Fruit fly (Drosophila melanogaster): Measurements from ENCODE around the gene spz.

Gene spz

dm6 chr3R:27069810-27070625, at the start of gene spz (continued):
- peak; percentile 73 for TF ChIP-seq CG13894 (tag; optimal IDR thresholded peaks at IDR 0.05)
- no peak for TF ChIP-seq esg (GFP tag; conservative IDR thresholded peaks at IDR 0.05)
- peak; percentile 70 for TF ChIP-seq kay (GFP tag; optimal IDR thresholded peaks at IDR 0.05)
- TF ChIP-seq stc (GFP tag; IDR thresholded peaks at IDR 0.05): peak; percentile 14; the same call in 1 of the 2 replicates
- TF ChIP-seq crol (GFP tag; IDR thresholded peaks at IDR 0.05): peak; percentile 95
- no peak for TF ChIP-seq seq (GFP tag; IDR thresholded peaks at IDR 0.05)
- TF ChIP-seq Hey (tag; optimal IDR thresholded peaks at IDR 0.05): no peak
- TF ChIP-seq corto (GFP tag; optimal IDR thresholded peaks at IDR 0.05): no peak
- no peak for TF ChIP-seq sisA (GFP tag; IDR thresholded peaks at IDR 0.05)
- no peak for TF ChIP-seq CG3065 (GFP tag; optimal IDR thresholded peaks at IDR 0.05)
- TF ChIP-seq Hmx (GFP tag; optimal IDR thresholded peaks at IDR 0.05): no peak
- TF ChIP-seq Sox100B (GFP tag; optimal IDR thresholded peaks at IDR 0.05): peak; percentile 8
- TF ChIP-seq CG13287 (GFP tag; IDR thresholded peaks at IDR 0.05; ENCODE audit: partially characterized antibody): peak; percentile 46; the same call in 1 of the 2 replicates
- no peak for TF ChIP-seq bab2 (GFP tag; optimal IDR thresholded peaks at IDR 0.05)
- no peak for TF ChIP-seq p53 (GFP tag; optimal IDR thresholded peaks at IDR 0.05)
- TF ChIP-seq Elba2 (GFP tag; optimal IDR thresholded peaks at IDR 0.05): no peak
- no peak for TF ChIP-seq Dip2 (GFP tag; IDR thresholded peaks at IDR 0.05)
- TF ChIP-seq CG16779 (GFP tag; IDR thresholded peaks at IDR 0.05): no peak
- TF ChIP-seq klu (GFP tag; IDR thresholded peaks at IDR 0.05): no peak
- TF ChIP-seq CG11696 (GFP tag; IDR thresholded peaks at IDR 0.05): no peak
- TF ChIP-seq Xbp1 (GFP tag; optimal IDR thresholded peaks at IDR 0.05): peak; percentile 32
- TF ChIP-seq nmo (GFP tag; optimal IDR thresholded peaks at IDR 0.05): peak; percentile 7
- TF ChIP-seq da (GFP tag; optimal IDR thresholded peaks at IDR 0.05): no peak
- TF ChIP-seq CG6854 (GFP tag; optimal IDR thresholded peaks at IDR 0.05): no peak
- no peak for TF ChIP-seq sqz (GFP tag; optimal IDR thresholded peaks at IDR 0.05)
- TF ChIP-seq CG3847 (GFP tag; IDR thresholded peaks at IDR 0.05): no peak
- no peak for TF ChIP-seq CG6254 (GFP tag; optimal IDR thresholded peaks at IDR 0.05)
- TF ChIP-seq Gug (GFP tag; IDR thresholded peaks at IDR 0.05): no peak
- TF ChIP-seq Chrac-16 (GFP tag; optimal IDR thresholded peaks at IDR 0.05): no peak
- TF ChIP-seq sna (GFP tag; IDR thresholded peaks at IDR 0.05; ENCODE audit: partially characterized antibody): no peak
- TF ChIP-seq CG4404 (GFP tag; IDR thresholded peaks at IDR 0.05): no peak
- no peak for TF ChIP-seq toy (GFP tag; IDR thresholded peaks at IDR 0.05)
- no peak for TF ChIP-seq Sry-β (GFP tag; optimal IDR thresholded peaks at IDR 0.05)
- TF ChIP-seq CG15269 (tag; optimal IDR thresholded peaks at IDR 0.05): peak; percentile 44
- TF ChIP-seq Doc3 (GFP tag; IDR thresholded peaks at IDR 0.05; ENCODE audit: partially characterized antibody): 0 out of 3 replicates have a peak, but pooled peaks have one; percentile 28
- TF ChIP-seq Vsx1 (GFP tag; optimal IDR thresholded peaks at IDR 0.05): no peak
- TF ChIP-seq Trl (optimal IDR thresholded peaks at IDR 0.05): peak; percentile 45 to 69
- no peak for TF ChIP-seq Trl (GFP tag; optimal IDR thresholded peaks at IDR 0.05)
- TF ChIP-seq hb (GFP tag; IDR thresholded peaks at IDR 0.05; ENCODE audit: partially characterized antibody): no peak
- no peak for TF ChIP-seq ranshi (GFP tag; IDR thresholded peaks at IDR 0.05)
- no peak for TF ChIP-seq nerfin-2 (GFP tag; IDR thresholded peaks at IDR 0.05; ENCODE audit: partially characterized antibody)
- TF ChIP-seq bsh (GFP tag; optimal IDR thresholded peaks at IDR 0.05): no peak
- no peak for TF ChIP-seq CoRest (tag; optimal IDR thresholded peaks at IDR 0.05)
- 0 out of 2 replicates have a peak, but pooled peaks have one; percentile 35 for TF ChIP-seq CG9932 (GFP tag; IDR thresholded peaks at IDR 0.05)
- no peak for TF ChIP-seq CG6765 (GFP tag; optimal IDR thresholded peaks at IDR 0.05)
- no peak; the same call in none of the 2 replicates for TF ChIP-seq CG32532 (GFP tag; IDR thresholded peaks at IDR 0.05)
- no peak for TF ChIP-seq Oli (tag; optimal IDR thresholded peaks at IDR 0.05)
- TF ChIP-seq C15 (GFP tag; IDR thresholded peaks at IDR 0.05): no peak
- TF ChIP-seq Camta (GFP tag; optimal IDR thresholded peaks at IDR 0.05): no peak
- no peak for TF ChIP-seq salm (tag; optimal IDR thresholded peaks at IDR 0.05)

All from whole organism, embryonic.